Worm (Caenorhabditis elegans) whole organism, L4/young adult: Measurements from ENCODE around the gene F54H12.2.
"Not testable (repeated sequence)": the region's sequence is repeated elsewhere in the genome, so short reads cannot be mapped to it uniquely, and the experiment has no call there.

Experiments used
- W03F9.2 ChIP-seq: fragments of 150-350 bp; optimal IDR thresholded peaks from 2 replicates; lab custom pipeline; 2014; ENCODE audit warnings: missing biosample characterization, missing genetic modification characterization
- him-1 ChIP-seq: sonication (generic microtip); optimal IDR thresholded peaks from 2 replicates; lab custom pipeline; 2016; ENCODE audit warnings: missing genotype, missing genetic modification reagents, missing genetic modification characterization, missing compliant biosample characterization

DNA sequence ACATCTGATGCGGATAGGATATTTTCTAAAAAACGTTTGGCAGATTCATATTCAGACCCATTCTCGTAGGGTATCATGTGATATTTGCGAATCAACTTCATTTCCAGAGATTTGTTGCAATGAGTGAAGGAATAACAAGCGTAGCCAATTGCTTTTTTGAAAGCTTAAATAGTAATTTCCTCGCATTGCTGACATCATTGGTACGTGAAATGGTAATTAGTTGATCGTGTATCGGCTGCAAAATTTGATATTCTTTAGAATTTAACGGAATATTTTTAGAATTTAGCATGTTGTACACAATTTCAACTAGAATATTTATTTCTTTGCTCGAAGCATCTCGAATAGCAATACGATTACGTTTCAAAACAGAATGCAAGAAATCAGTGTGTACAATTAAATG, 1.7 kb upstream of the F54H12.2 start, which contains the start of gene F54H12.4:
- not testable (repeated sequence) for TF ChIP-seq W03F9.2 (tag; lab: Kevin White, UChicago); him-1
